Fruit fly (Drosophila melanogaster): Measurements from ENCODE around the gene jp.
A peak's percentile ranks its signal among the peaks of the same experiment; 100 is the strongest.

DNA sequence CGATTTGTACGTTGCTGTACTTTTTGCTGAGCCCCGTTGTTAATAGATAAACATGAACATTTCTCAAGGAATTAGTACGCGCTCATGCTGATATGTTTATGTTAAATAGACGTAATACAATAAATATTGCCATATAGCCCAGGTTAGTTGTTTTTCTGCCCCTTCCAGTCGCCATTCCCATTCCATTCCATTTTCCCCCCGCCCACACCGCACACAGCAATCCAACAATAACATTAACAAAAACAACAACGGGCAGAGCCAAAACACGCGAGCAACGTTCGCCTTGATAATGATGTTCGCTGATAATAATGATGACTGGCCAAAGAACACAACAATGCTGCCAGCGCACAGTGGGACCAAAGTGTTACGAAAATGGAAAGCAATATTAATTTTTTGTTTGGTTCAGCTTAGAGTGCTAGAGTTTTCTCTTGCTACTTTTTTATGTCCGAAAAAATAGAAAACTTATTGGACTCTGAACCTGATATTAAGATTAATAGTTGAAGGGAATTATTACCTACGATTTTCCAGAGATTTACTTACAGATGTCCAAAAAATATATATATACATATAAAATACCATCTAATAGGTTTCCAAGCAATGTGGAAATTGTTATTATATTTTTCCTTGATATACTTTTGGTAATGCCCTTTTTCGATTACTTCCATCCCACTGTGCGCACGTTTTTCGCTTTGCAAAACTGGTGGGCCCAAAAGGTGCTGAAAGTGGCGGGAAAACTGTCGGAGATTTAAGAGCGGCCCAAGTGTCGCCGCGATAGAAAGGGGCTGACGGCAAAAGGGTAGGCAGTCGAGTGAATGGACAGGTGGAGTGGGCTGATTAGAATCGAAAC, 3.3 kb upstream of the jp start:
- no peak for TF ChIP-seq jim (GFP tag; optimal IDR thresholded peaks at IDR 0.05)
- peak; percentile 78 for TF ChIP-seq CrebA (GFP tag; optimal IDR thresholded peaks at IDR 0.05; ENCODE audit: borderline replicate concordance)
- TF ChIP-seq Rel (GFP tag; optimal IDR thresholded peaks at IDR 0.05) = peak; percentile 88
- TF ChIP-seq Rel (tag; optimal IDR thresholded peaks at IDR 0.05) = peak; percentile 55
- TF ChIP-seq lola (GFP tag; optimal IDR thresholded peaks at IDR 0.05) = no peak
- peak; percentile 94 for TF ChIP-seq sv (GFP tag; optimal IDR thresholded peaks at IDR 0.05)
- peak; percentile 95 for TF ChIP-seq OdsH (GFP tag; optimal IDR thresholded peaks at IDR 0.05)
- no peak for TF ChIP-seq Abd-B (GFP tag; optimal IDR thresholded peaks at IDR 0.05)
- no peak for TF ChIP-seq tai (GFP tag; optimal IDR thresholded peaks at IDR 0.05)
- no peak for TF ChIP-seq Hr83 (GFP tag; optimal IDR thresholded peaks at IDR 0.05; ENCODE audit: poor library complexity, severe bottlenecking)

Data from whole organism, wandering third instar larva.